Fruit fly (Drosophila melanogaster) S2 (cell line): ENCODE data around the gene CG34269.

Experiments used
- CG8478 ChIP-seq: fragments of >200 bp; optimal IDR thresholded peaks from 2 replicates; lab custom pipeline; 2018
- CTCF ChIP-seq, 2 experiments: fragments of >200 bp; optimal IDR thresholded peaks; 2 replicates each; lab custom pipeline; 2018

DNA sequence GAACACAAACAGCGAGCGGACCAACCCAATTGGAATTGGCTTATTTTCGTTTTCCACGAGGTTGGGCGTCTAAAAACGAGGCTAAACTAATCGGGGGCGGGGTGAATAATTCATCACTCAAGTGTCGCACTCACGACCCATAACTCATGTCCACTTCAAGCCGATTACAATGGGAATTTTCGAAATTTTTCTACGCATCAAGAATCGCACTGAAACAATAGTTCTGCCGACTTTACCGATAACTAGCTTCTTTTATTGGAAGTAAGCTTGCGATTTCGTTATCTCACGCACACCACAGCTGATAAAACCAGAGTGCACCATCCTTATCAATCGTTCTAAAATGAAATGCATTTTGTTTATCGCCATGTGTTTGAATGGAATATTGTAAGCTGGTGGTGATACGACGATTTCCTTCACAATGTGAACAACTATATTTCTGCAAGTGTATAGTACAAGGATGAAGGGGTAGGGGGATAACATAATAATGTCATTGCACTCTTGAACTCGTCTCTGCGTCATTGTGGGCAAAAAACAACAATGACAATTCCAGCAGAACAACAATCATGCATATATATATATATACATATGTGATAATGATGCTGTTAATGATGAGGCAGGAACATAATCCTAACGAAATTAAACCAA lies 31.4 kb downstream of the CG34269 start:
- TF ChIP-seq CG8478 (lab: Kevin White, UChicago): peak; percentile 9
- no peak for TF ChIP-seq CTCF (optimal IDR thresholded peaks at IDR 0.05; lab: Kevin White, UChicago)
